Worm (Caenorhabditis elegans): Measurements from ENCODE around the gene R07C12.1.

- TF ChIP-seq ama-1 (optimal IDR thresholded peaks at IDR 0.05) (no peak), B0310.2 (tag; optimal IDR thresholded peaks at IDR 0.05) (no peak), hmg-4 (GFP tag; optimal IDR thresholded peaks at IDR 0.05) (no peak), F13C5.2 (tag; optimal IDR thresholded peaks at IDR 0.05) (no peak), pes-1 (GFP tag; IDR thresholded peaks at IDR 0.05) (no peak), ceh-13 (GFP tag; optimal IDR thresholded peaks at IDR 0.05) (no peak), ets-7 (tag; optimal IDR thresholded peaks at IDR 0.05) (no peak)
Observed at ce11 chrIV:4117432-4117831, 34.8 kb upstream of the R07C12.1 start, which contains the start of gene drd-50.

Data from whole organism, early embryonic.